Worm (Caenorhabditis elegans): ENCODE measurements around the gene clec-126.
A peak's percentile ranks its signal among the peaks of the same experiment; 100 is the strongest.

- no peak for TF ChIP-seq F52B5.7 (tag; optimal IDR thresholded peaks at IDR 0.05)
- TF ChIP-seq madf-6 (GFP tag; IDR thresholded peaks at IDR 0.05): peak; percentile 63
- peak; percentile 27 for TF ChIP-seq efl-1 (GFP tag; optimal IDR thresholded peaks at IDR 0.05)
- peak; percentile 59; the same call in 1 of the 2 replicates for TF ChIP-seq bed-2 (GFP tag; IDR thresholded peaks at IDR 0.05)
These were observed 16.6 kb upstream of the clec-126 start, which contains the start of the genes col-71 and Y49F6B.2 for ce11 chrII:3502520-3503323.
